Worm (Caenorhabditis elegans): Measurements from ENCODE around the gene arrd-22.

DNA sequence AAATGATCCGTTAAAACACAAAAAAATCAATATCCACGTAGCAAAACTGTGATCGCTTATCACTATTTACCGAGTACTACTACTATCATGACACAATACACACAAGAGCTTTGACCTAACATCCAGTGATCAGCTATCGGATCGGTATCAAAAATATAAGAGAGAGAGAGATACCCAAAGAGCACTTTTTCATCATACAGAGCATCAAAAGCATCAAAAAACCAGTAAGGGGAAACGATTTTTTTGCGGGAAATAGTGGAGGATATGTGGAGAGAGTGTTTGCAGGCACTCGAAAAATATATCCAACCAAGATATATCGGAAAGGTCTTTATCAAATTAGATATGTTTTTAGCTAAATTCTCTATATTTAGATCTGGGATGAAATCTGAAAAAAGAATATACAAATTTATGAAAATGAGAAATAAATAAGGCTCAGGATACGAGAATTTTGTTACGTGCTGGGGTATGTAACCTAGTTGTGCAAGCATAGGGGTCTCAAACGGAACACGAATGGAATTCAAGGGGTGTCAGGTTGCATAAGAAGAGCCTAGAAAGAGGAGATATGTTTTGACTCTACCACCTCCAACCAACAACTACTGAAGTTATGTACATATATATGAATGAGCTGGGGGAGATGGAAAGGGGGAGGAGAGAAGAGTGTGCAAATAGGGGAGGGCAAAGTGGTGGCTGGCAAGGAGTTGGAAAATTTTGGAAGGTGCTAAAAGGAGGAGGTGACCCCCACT, 34.9 kb downstream of the arrd-22 start:
- TF ChIP-seq ztf-11 (tag; optimal IDR thresholded peaks at IDR 0.05): no peak
- TF ChIP-seq unc-39 (tag; optimal IDR thresholded peaks at IDR 0.05): no peak
- no peak for TF ChIP-seq fos-1 (tag; optimal IDR thresholded peaks at IDR 0.05)
- TF ChIP-seq lin-13 (GFP tag; optimal IDR thresholded peaks at IDR 0.05): no peak
- TF ChIP-seq nhr-11 (tag; optimal IDR thresholded peaks at IDR 0.05): no peak
- TF ChIP-seq ama-1 (optimal IDR thresholded peaks at IDR 0.05): no peak
- TF ChIP-seq ceh-82 (tag; optimal IDR thresholded peaks at IDR 0.05): no peak
- TF ChIP-seq unc-55 (GFP tag; optimal IDR thresholded peaks at IDR 0.05): no peak
- TF ChIP-seq lsy-2 (tag; optimal IDR thresholded peaks at IDR 0.05): no peak
- no peak for TF ChIP-seq C34F6.9 (tag; optimal IDR thresholded peaks at IDR 0.05)
- TF ChIP-seq elt-3 (tag; optimal IDR thresholded peaks at IDR 0.05): no peak
- TF ChIP-seq aly-2 (tag; optimal IDR thresholded peaks at IDR 0.05): no peak
- no peak for TF ChIP-seq blmp-1 (tag; optimal IDR thresholded peaks at IDR 0.05; ENCODE audit: insufficient read depth)

All from whole organism, L2 larva.